Worm (Caenorhabditis elegans): Measurements from ENCODE around the gene C08F11.7.

- TF ChIP-seq pha-4 (tag; optimal IDR thresholded peaks at IDR 0.05) (no peak), T26A5.8 (tag; optimal IDR thresholded peaks at IDR 0.05) (no peak), him-1 (tag; optimal IDR thresholded peaks at IDR 0.05) (no peak), rec-8 (tag; optimal IDR thresholded peaks at IDR 0.05) (no peak)
These were observed 29.9 kb downstream of the C08F11.7 start, which contains the start of gene fbxa-215 for ce11 chrIV:13666849-13667430.

Data from whole organism, young adult.